Worm (Caenorhabditis elegans): ENCODE data around the gene mrpl-12.

mrpl-12 gene

DNA sequence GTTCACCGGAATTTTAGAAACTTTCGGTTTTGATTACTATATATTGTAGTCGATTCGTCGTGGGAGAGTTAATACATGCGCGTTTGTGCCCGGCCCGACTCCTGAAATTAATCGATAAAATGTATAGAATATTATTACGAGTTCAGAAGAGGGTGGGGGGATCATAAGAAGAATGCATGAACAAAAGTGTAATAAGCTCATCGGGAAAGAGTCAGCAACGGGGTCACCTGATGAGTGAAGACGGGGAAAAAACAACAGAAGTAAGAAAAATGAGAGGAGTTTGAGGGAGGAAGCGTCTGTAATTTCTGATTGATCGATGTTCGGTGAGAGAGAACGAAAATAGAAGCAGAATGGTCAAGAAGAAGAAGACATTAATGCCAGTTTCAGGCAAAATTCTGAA, 8.5 kb downstream of the mrpl-12 start, which contains the start of gene W09D10.4:
W09D10.4 (minus strand) TSS at position 101 of the 400 bp plus-strand sequence.
- TF ChIP-seq pqm-1 (tag; optimal IDR thresholded peaks at IDR 0.05) (no peak), lim-6 (tag; optimal IDR thresholded peaks at IDR 0.05) (no peak)

DNA sequence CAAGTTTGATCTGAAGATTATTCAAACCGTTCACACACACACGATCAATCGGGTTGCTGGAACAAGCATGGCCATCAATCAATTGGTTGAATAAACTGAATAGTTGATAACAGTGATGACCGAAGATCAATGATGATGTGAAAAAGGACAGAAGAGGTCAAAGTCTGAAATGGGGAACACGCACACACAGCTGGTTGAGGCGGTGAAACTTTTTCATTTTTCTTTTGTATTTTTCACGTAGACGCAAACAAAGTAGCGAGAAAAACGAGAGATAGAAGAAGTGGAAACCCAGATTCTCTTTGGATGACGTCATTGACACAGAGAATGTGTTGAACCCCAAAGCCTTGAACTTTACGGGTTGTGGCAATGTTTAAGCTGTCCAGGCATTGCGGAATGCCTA, 9.9 kb downstream of the mrpl-12 start:
- no peak for TF ChIP-seq pqm-1 (tag; optimal IDR thresholded peaks at IDR 0.05)
- no peak for TF ChIP-seq ceh-48 (tag; optimal IDR thresholded peaks at IDR 0.05)
- TF ChIP-seq ceh-6 (GFP tag; optimal IDR thresholded peaks at IDR 0.05), result no peak
- TF ChIP-seq lin-11 (tag; optimal IDR thresholded peaks at IDR 0.05), result no peak
- no peak for TF ChIP-seq T23F11.4 (GFP tag; optimal IDR thresholded peaks at IDR 0.05)
- no peak for TF ChIP-seq dve-1 (tag; optimal IDR thresholded peaks at IDR 0.05)
- TF ChIP-seq mec-3 (tag; optimal IDR thresholded peaks at IDR 0.05; ENCODE audit: borderline replicate concordance), result no peak
- no peak for TF ChIP-seq ztf-16 (tag; optimal IDR thresholded peaks at IDR 0.05)
- no peak for TF ChIP-seq unc-42 (tag; optimal IDR thresholded peaks at IDR 0.05)

DNA sequence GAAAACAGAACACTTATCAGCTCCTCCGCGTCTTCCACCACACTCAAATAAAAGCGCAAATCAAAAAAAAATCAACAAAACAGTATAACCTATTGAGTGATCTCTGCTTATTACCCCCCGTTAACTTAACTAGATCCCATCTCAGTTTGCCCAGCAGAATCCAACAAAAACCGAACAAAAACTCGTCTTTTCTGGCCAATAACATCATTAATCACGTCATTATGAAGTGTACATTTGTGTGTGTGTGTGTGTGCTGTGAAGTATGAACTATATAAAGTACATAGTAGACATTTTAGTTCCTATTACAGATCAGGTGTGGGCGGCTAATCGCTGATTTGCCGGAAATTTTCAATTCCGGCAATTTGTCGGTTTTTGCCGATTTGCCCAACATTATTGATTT, 10.5 kb downstream of the mrpl-12 start:
- TF ChIP-seq ets-4 (tag; optimal IDR thresholded peaks at IDR 0.05), result no peak
- no peak for TF ChIP-seq pha-4 (tag; optimal IDR thresholded peaks at IDR 0.05)
- TF ChIP-seq hlh-13 (GFP tag; optimal IDR thresholded peaks at IDR 0.05), result no peak
- TF ChIP-seq tbx-7 (tag; optimal IDR thresholded peaks at IDR 0.05), result no peak

DNA sequence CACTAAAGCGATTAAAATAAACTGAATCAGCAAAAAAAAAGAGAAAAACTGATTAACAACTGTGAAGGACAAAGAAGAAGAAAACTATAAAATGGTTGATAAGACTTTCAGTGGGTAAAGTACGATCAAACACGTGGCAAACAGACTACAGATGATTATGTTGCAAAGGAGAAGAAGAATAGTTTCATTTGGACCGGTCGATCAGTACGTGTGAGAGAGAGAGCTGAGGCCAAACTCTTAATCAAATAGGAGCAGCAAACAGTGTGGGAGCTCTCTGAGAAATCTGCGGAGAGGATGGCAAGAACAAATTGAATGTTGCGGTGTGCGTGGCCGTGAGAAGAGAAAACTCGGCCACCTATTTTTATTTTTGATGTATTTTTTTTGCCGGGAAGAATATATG, 11.5 kb downstream of the mrpl-12 start:
- TF ChIP-seq hlh-15 (tag; optimal IDR thresholded peaks at IDR 0.05) (no peak), ets-4 (tag; optimal IDR thresholded peaks at IDR 0.05) (peak; percentile 4)

DNA sequence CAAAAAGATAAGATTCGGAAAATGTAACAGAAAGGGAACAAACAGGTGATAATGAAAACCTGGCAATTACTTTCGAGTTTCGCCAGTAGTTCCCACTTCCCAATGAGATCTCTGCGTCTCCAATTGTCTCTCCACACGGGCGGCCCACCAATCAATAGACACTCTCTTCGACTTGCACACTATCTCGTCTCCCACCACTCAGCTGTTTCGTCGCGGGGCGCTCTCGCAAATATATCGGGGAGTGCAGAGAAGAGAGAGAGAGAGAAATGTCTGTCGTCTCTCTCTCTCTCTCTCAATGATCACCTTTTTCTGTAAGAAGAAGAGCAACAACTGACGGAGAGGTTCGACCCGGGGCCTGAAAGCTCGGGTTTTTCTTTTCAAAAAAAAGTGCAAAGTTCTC, 12.6 kb downstream of the mrpl-12 start:
- TF ChIP-seq rnt-1 (tag; optimal IDR thresholded peaks at IDR 0.05) (peak; percentile 70), pqm-1 (tag; optimal IDR thresholded peaks at IDR 0.05) (no peak), hlh-6 (tag; optimal IDR thresholded peaks at IDR 0.05) (no peak), elt-4 (tag; optimal IDR thresholded peaks at IDR 0.05) (no peak), ceh-9 (tag; optimal IDR thresholded peaks at IDR 0.05) (no peak), ets-4 (tag; optimal IDR thresholded peaks at IDR 0.05) (no peak), ceh-34 (tag; optimal IDR thresholded peaks at IDR 0.05) (peak; percentile 60), ztf-16 (tag; optimal IDR thresholded peaks at IDR 0.05) (no peak), dmd-4 (tag; optimal IDR thresholded peaks at IDR 0.05; ENCODE audit: borderline replicate concordance) (no peak), F13H6.1 (tag; optimal IDR thresholded peaks at IDR 0.05) (peak; percentile 32), ceh-30 (tag; optimal IDR thresholded peaks at IDR 0.05) (no peak), pat-9 (tag; optimal IDR thresholded peaks at IDR 0.05) (no peak), T23F11.4 (GFP tag; optimal IDR thresholded peaks at IDR 0.05) (no peak), ceh-6 (GFP tag; optimal IDR thresholded peaks at IDR 0.05) (no peak), ref-2 (tag; optimal IDR thresholded peaks at IDR 0.05) (peak; percentile 48), ceh-22 (tag; optimal IDR thresholded peaks at IDR 0.05) (no peak), C38D4.7 (GFP tag; optimal IDR thresholded peaks at IDR 0.05) (no peak), sdc-2 (tag; optimal IDR thresholded peaks at IDR 0.05) (no peak), hlh-30 (tag; optimal IDR thresholded peaks at IDR 0.05; ENCODE audit: insufficient read depth) (peak; percentile 82), pag-3 (tag; optimal IDR thresholded peaks at IDR 0.05; ENCODE audit: borderline replicate concordance) (no peak), ama-1 (optimal IDR thresholded peaks at IDR 0.05) (no peak), ceh-14 (tag; optimal IDR thresholded peaks at IDR 0.05) (peak; percentile 49), ceh-24 (tag; optimal IDR thresholded peaks at IDR 0.05) (no peak), ceh-2 (tag; optimal IDR thresholded peaks at IDR 0.05) (peak; percentile 45), ahr-1 (tag; optimal IDR thresholded peaks at IDR 0.05) (no peak), unc-55 (GFP tag; optimal IDR thresholded peaks at IDR 0.05) (peak; percentile 90), pros-1 (tag; optimal IDR thresholded peaks at IDR 0.05) (peak; percentile 20), zip-5 (tag; optimal IDR thresholded peaks at IDR 0.05) (no peak), nhr-232 (tag; optimal IDR thresholded peaks at IDR 0.05) (no peak), ceh-31 (tag; optimal IDR thresholded peaks at IDR 0.05) (peak; percentile 85), mec-3 (tag; optimal IDR thresholded peaks at IDR 0.05; ENCODE audit: borderline replicate concordance) (no peak), lim-6 (tag; optimal IDR thresholded peaks at IDR 0.05) (no peak), ttx-3 (tag; optimal IDR thresholded peaks at IDR 0.05) (no peak), syd-9 (tag; optimal IDR thresholded peaks at IDR 0.05) (no peak), tbx-7 (tag; optimal IDR thresholded peaks at IDR 0.05) (no peak), eyg-1 (tag; optimal IDR thresholded peaks at IDR 0.05) (no peak), elt-2 (tag; optimal IDR thresholded peaks at IDR 0.05) (peak; percentile 41), pha-4 (tag; optimal IDR thresholded peaks at IDR 0.05) (no peak), madf-2 (tag; optimal IDR thresholded peaks at IDR 0.05) (no peak)
